Fruit fly (Drosophila melanogaster) whole organism, embryonic: Measurements from ENCODE around the gene CG17140.

Source experiments
- Atf-2 ChIP-seq: fragments of 200-800 bp; sonication (Bioruptor generic); optimal IDR thresholded peaks from 2 replicates; lab custom pipeline; 2016; ENCODE audit warnings: missing biosample characterization, missing genetic modification characterization
- C15 ChIP-seq: fragments of 200-800 bp; sonication (Bioruptor generic); IDR thresholded peaks from 3 replicates; pipeline ENCODE4 v1.3.6; 2022; ENCODE audit warnings: missing biosample characterization, missing genetic modification characterization
- CG11695 ChIP-seq: fragments of 200-800 bp; sonication (Bioruptor generic); IDR thresholded peaks from 3 replicates; pipeline ENCODE4 v1.3.6; 2022; ENCODE audit warnings: missing biosample characterization, missing genetic modification characterization
- CG12769 ChIP-seq: fragments of 200-800 bp; sonication (Bioruptor generic); optimal IDR thresholded peaks from 2 replicates; lab custom pipeline; 2019; ENCODE audit warnings: missing biosample characterization, mild to moderate bottlenecking, missing genetic modification characterization, moderate library complexity
- CG13624 ChIP-seq: fragments of 200-800 bp; sonication (Bioruptor generic); optimal IDR thresholded peaks from 2 replicates; lab custom pipeline; 2016; ENCODE audit warnings: missing biosample characterization, missing genetic modification characterization
- CG1792 ChIP-seq: fragments of 200-800 bp; sonication (Bioruptor generic); optimal IDR thresholded peaks from 2 replicates; lab custom pipeline; 2016; ENCODE audit warnings: missing biosample characterization, missing genetic modification characterization
- CG2199 ChIP-seq: fragments of 200-800 bp; sonication (Bioruptor generic); IDR thresholded peaks from 3 replicates; pipeline ENCODE4 v1.3.6; 2022; ENCODE audit warnings: missing biosample characterization, missing genetic modification characterization
- CG2202 ChIP-seq: fragments of 200-800 bp; sonication (Bioruptor generic); optimal IDR thresholded peaks from 2 replicates; lab custom pipeline; 2018; ENCODE audit warnings: missing biosample characterization, mild to moderate bottlenecking, missing genetic modification characterization
- CG33213 ChIP-seq: fragments of 200-800 bp; sonication (Bioruptor generic); optimal IDR thresholded peaks from 3 replicates; lab custom pipeline; 2016; ENCODE audit warnings: missing biosample characterization, missing genetic modification characterization
- CG34422 ChIP-seq: fragments of 200-800 bp; sonication (Bioruptor generic); IDR thresholded peaks from 3 replicates; pipeline ENCODE4 v1.3.6; 2022; ENCODE audit warnings: missing biosample characterization, missing genetic modification characterization
- CG3847 ChIP-seq: fragments of 200-800 bp; sonication (Bioruptor generic); IDR thresholded peaks from 2 replicates; pipeline ENCODE4 v1.3.6; 2022; ENCODE audit warnings: missing biosample characterization, missing genetic modification characterization
- CG4617 ChIP-seq: fragments of 200-800 bp; sonication (Bioruptor generic); optimal IDR thresholded peaks from 3 replicates; lab custom pipeline; 2016; ENCODE audit warnings: missing biosample characterization, missing genetic modification characterization, borderline replicate concordance
- CG5953 ChIP-seq: fragments of 200-800 bp; sonication (Bioruptor generic); IDR thresholded peaks from 2 replicates; pipeline ENCODE4 v1.3.6; 2022; ENCODE audit warnings: missing biosample characterization, missing genetic modification characterization
- CG8359 ChIP-seq: fragments of 200-800 bp; sonication (Bioruptor generic); optimal IDR thresholded peaks from 2 replicates; lab custom pipeline; 2017; ENCODE audit warnings: missing biosample characterization, mild to moderate bottlenecking, missing genetic modification characterization, borderline replicate concordance
- CG8478 ChIP-seq: fragments of >200 bp; optimal IDR thresholded peaks from 2 replicates; lab custom pipeline; 2018
- CG9215 ChIP-seq: fragments of 200-800 bp; sonication (Bioruptor generic); IDR thresholded peaks from 2 replicates; pipeline ENCODE4 v1.3.6; 2022; ENCODE audit warnings: missing biosample characterization, missing genetic modification characterization
- CG9797 ChIP-seq: fragments of 200-800 bp; sonication (Bioruptor generic); optimal IDR thresholded peaks from 3 replicates; lab custom pipeline; 2018; ENCODE audit warnings: missing biosample characterization, mild to moderate bottlenecking, missing genetic modification characterization
- Chrac-16 ChIP-seq: fragments of 200-800 bp; sonication (Bioruptor generic); optimal IDR thresholded peaks from 3 replicates; lab custom pipeline; 2016; ENCODE audit warnings: missing biosample characterization, missing genetic modification characterization
- D19B ChIP-seq: fragments of 200-800 bp; sonication (Bioruptor generic); optimal IDR thresholded peaks from 2 replicates; lab custom pipeline; 2017; ENCODE audit warnings: missing biosample characterization, mild to moderate bottlenecking, missing genetic modification characterization
- Dad ChIP-seq: fragments of 200-800 bp; sonication (Bioruptor generic); optimal IDR thresholded peaks from 3 replicates; lab custom pipeline; 2016; ENCODE audit warnings: missing biosample characterization, missing genetic modification characterization
- Dbx ChIP-seq: fragments of 200-800 bp; sonication (Bioruptor generic); IDR thresholded peaks from 3 replicates; pipeline ENCODE4 v1.3.6; 2022; ENCODE audit warnings: missing biosample characterization, missing genetic modification characterization
- ERR ChIP-seq: fragments of 200-800 bp; sonication (Bioruptor generic); optimal IDR thresholded peaks from 2 replicates; lab custom pipeline; 2016; ENCODE audit warnings: missing biosample characterization, missing genetic modification characterization
- Hr3 ChIP-seq: fragments of 200-800 bp; sonication (Bioruptor generic); optimal IDR thresholded peaks from 3 replicates; lab custom pipeline; 2016; ENCODE audit warnings: missing biosample characterization, missing genetic modification characterization
- NC2α ChIP-seq: fragments of 200-800 bp; sonication (Bioruptor generic); optimal IDR thresholded peaks from 2 replicates; lab custom pipeline; 2016; ENCODE audit warnings: missing biosample characterization, missing genetic modification characterization
- Nf-YA ChIP-seq: fragments of 200-800 bp; sonication (Bioruptor generic); IDR thresholded peaks from 2 replicates; pipeline ENCODE4 v1.3.6; 2022; ENCODE audit warnings: missing biosample characterization, missing genetic modification characterization
- NfI ChIP-seq: fragments of 200-800 bp; sonication (Bioruptor generic); optimal IDR thresholded peaks from 3 replicates; lab custom pipeline; 2018; ENCODE audit warnings: missing biosample characterization, mild to moderate bottlenecking, missing genetic modification characterization, moderate library complexity
- Sry-δ ChIP-seq: fragments of 200-800 bp; sonication (Bioruptor generic); optimal IDR thresholded peaks from 2 replicates; lab custom pipeline; 2016; ENCODE audit warnings: missing biosample characterization, missing genetic modification characterization
- TFAM ChIP-seq: fragments of 200-800 bp; sonication (Bioruptor generic); optimal IDR thresholded peaks from 2 replicates; lab custom pipeline; 2017; ENCODE audit warnings: missing biosample characterization, missing genetic modification characterization, inconsistent platforms
- Xrp1 ChIP-seq: fragments of 200-800 bp; sonication (Bioruptor generic); IDR thresholded peaks from 2 replicates; pipeline ENCODE4 v1.3.6; 2022; ENCODE audit warnings: missing biosample characterization, missing genetic modification characterization
- ab ChIP-seq: fragments of 200-800 bp; sonication (Bioruptor generic); optimal IDR thresholded peaks from 2 replicates; lab custom pipeline; 2016; ENCODE audit warnings: missing biosample characterization, missing genetic modification characterization
- ara ChIP-seq: fragments of 200-800 bp; sonication (Bioruptor generic); IDR thresholded peaks from 2 replicates; pipeline ENCODE4 v1.3.6; 2022; ENCODE audit warnings: missing biosample characterization, missing genetic modification characterization
- bab2 ChIP-seq: fragments of 200-800 bp; sonication (Bioruptor generic); optimal IDR thresholded peaks from 2 replicates; lab custom pipeline; 2016; ENCODE audit warnings: missing biosample characterization, missing genetic modification characterization
- bcd ChIP-seq: fragments of 200-800 bp; sonication (Bioruptor generic); optimal IDR thresholded peaks from 2 replicates; lab custom pipeline; 2017; ENCODE audit warnings: missing biosample characterization, mild to moderate bottlenecking, missing genetic modification characterization
- fd102C ChIP-seq: fragments of 200-800 bp; sonication (Bioruptor generic); optimal IDR thresholded peaks from 2 replicates; lab custom pipeline; 2018; ENCODE audit warnings: missing biosample characterization, mild to moderate bottlenecking, missing genetic modification characterization, moderate library complexity
- fd3F ChIP-seq: fragments of 200-800 bp; sonication (Bioruptor generic); optimal IDR thresholded peaks from 2 replicates; lab custom pipeline; 2018; ENCODE audit warnings: missing biosample characterization, mild to moderate bottlenecking, missing genetic modification characterization, moderate library complexity
- gce ChIP-seq: fragments of 200-800 bp; sonication (Bioruptor generic); IDR thresholded peaks from 3 replicates; pipeline ENCODE4 v1.3.6; 2022; ENCODE audit warnings: missing biosample characterization, missing genetic modification characterization
- hb ChIP-seq: fragments of 200-800 bp; sonication (Bioruptor generic); IDR thresholded peaks from 3 replicates; pipeline ENCODE4 v1.3.6; 2022; ENCODE audit warnings: missing biosample characterization, missing genetic modification characterization; ENCODE audit not compliant: partially characterized antibody
- hkb ChIP-seq, 2 experiments: fragments of 200-800 bp in 1 of 2; fragments of >200 bp in 1 of 2; sonication (Bioruptor generic) in 1 of 2; IDR thresholded peaks in 1 of 2; optimal IDR thresholded peaks in 1 of 2; 2 replicates each; pipeline versions ENCODE4 v1.3.6 to Lab custom; 2017 to 2022; ENCODE audit warnings: missing biosample characterization in 1 of 2, missing genetic modification characterization in 1 of 2
- ind ChIP-seq: fragments of 200-800 bp; sonication (Bioruptor generic); optimal IDR thresholded peaks from 3 replicates; lab custom pipeline; 2016; ENCODE audit warnings: missing biosample characterization, missing genetic modification characterization
- jing ChIP-seq: fragments of 200-800 bp; sonication (Bioruptor generic); optimal IDR thresholded peaks from 2 replicates; lab custom pipeline; 2018; ENCODE audit warnings: missing biosample characterization, mild to moderate bottlenecking, missing genetic modification characterization
- kah ChIP-seq: fragments of 200-800 bp; sonication (Bioruptor generic); optimal IDR thresholded peaks from 2 replicates; lab custom pipeline; 2018; ENCODE audit warnings: missing biosample characterization, mild to moderate bottlenecking, missing genetic modification characterization
- klu ChIP-seq: fragments of 200-800 bp; sonication (Bioruptor generic); IDR thresholded peaks from 2 replicates; pipeline ENCODE4 v1.3.6; 2022; ENCODE audit warnings: missing biosample characterization, missing genetic modification characterization
- lbe ChIP-seq: fragments of 200-800 bp; sonication (Bioruptor generic); optimal IDR thresholded peaks from 2 replicates; lab custom pipeline; 2016; ENCODE audit warnings: missing biosample characterization, mild to moderate bottlenecking, missing genetic modification characterization
- lola ChIP-seq, 3 experiments: fragments of >200 bp in 2 of 3; fragments of 200-800 bp in 1 of 3; sonication (Bioruptor generic) in 1 of 3; optimal IDR thresholded peaks; 2 replicates each; lab custom pipeline; 2017 to 2019; ENCODE audit warnings: missing biosample characterization in 3 of 3, missing genetic modification characterization in 3 of 3, mild to moderate bottlenecking in 1 of 3, moderate library complexity in 1 of 3
- nau ChIP-seq: fragments of 200-800 bp; sonication (Bioruptor generic); optimal IDR thresholded peaks from 3 replicates; lab custom pipeline; 2017; ENCODE audit warnings: missing biosample characterization, mild to moderate bottlenecking, missing genetic modification characterization, missing genetic modification reagents
- nerfin-1 ChIP-seq: fragments of 200-800 bp; sonication (Bioruptor generic); optimal IDR thresholded peaks from 3 replicates; lab custom pipeline; 2019; ENCODE audit warnings: missing biosample characterization, mild to moderate bottlenecking, missing genetic modification characterization, moderate library complexity
- pnt ChIP-seq: fragments of 200-800 bp; sonication (Bioruptor generic); optimal IDR thresholded peaks from 3 replicates; lab custom pipeline; 2016; ENCODE audit warnings: missing biosample characterization, missing genetic modification characterization
- slbo ChIP-seq: fragments of 200-800 bp; sonication (Bioruptor generic); IDR thresholded peaks from 2 replicates; pipeline ENCODE4 v1.3.6; 2022; ENCODE audit warnings: missing biosample characterization, missing genetic modification characterization
- ssp ChIP-seq: fragments of 200-800 bp; sonication (Bioruptor generic); IDR thresholded peaks from 2 replicates; pipeline ENCODE4 v1.3.6; 2022; ENCODE audit warnings: missing biosample characterization, missing genetic modification characterization
- tx ChIP-seq: fragments of 200-800 bp; sonication (Bioruptor generic); optimal IDR thresholded peaks from 2 replicates; lab custom pipeline; 2016; ENCODE audit warnings: missing biosample characterization, missing genetic modification characterization
- vfl ChIP-seq: fragments of 200-800 bp; sonication (Bioruptor generic); optimal IDR thresholded peaks from 2 replicates; lab custom pipeline; 2016; ENCODE audit warnings: missing biosample characterization, missing genetic modification characterization
- wor ChIP-seq: fragments of 200-800 bp; sonication (Bioruptor generic); IDR thresholded peaks from 2 replicates; pipeline ENCODE4 v1.3.6; 2022; ENCODE audit warnings: missing biosample characterization, missing genetic modification characterization
- zfh1 ChIP-seq: fragments of 200-800 bp; sonication (Bioruptor generic); IDR thresholded peaks from 3 replicates; pipeline ENCODE4 v1.3.6; 2022; ENCODE audit warnings: missing biosample characterization, missing genetic modification characterization

The CG17140 gene

DNA sequence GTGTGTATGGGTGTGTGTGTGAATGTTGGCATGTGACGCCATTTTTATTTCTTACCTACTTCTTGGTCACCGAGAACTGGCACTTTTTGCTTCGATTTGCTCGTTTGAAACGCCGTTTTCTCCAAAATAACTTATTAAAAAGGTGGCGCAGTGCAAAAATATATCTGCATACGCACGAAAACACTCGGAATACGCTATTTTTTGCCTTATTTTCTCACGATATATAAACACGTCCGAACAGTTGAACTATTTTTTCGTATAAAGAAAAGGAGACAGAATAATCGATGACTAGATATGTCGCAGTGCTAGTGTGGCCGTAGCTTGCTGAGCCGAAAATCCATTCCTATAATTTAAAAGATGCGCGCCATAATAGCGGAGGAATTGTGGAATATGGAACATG, 3.1 kb downstream of the CG17140 start, which contains the start of gene CG6700 (continued):
- TF ChIP-seq nau (no peak), ara (GFP tag; lab: Robert Waterston, UW) (no peak), Nf-YA (GFP tag; lab: Robert Waterston, UW) (no peak), bab2 (GFP tag; lab: Kevin White, UChicago) (no peak), CG34422 (GFP tag; lab: Robert Waterston, UW) (peak; percentile 50; the same call in 1 of the 3 replicates), jing (GFP tag; lab: Kevin White, UChicago) (no peak), ind (GFP tag; lab: Kevin White, UChicago) (no peak), NC2α (GFP tag; lab: Kevin White, UChicago) (no peak), fd3F (GFP tag; lab: Kevin White, UChicago) (no peak), C15 (no peak), ab (no peak), nerfin-1 (peak; percentile 98), Dad (GFP tag; lab: Kevin White, UChicago) (no peak), CG12769 (tag; lab: Kevin White, UChicago) (no peak), CG3847 (GFP tag; lab: Robert Waterston, UW) (no peak), lola (GFP tag; optimal IDR thresholded peaks at IDR 0.05; lab: Kevin White, UChicago) (no peak), fd102C (GFP tag; lab: Kevin White, UChicago) (no peak), kah (GFP tag; lab: Kevin White, UChicago) (no peak), zfh1 (GFP tag; lab: Robert Waterston, UW) (no peak), Sry-δ (peak; percentile 33), lbe (no peak), klu (GFP tag; lab: Robert Waterston, UW) (no peak), Atf-2 (GFP tag; lab: Kevin White, UChicago) (no peak), CG4617 (peak; percentile 69), wor (no peak), TFAM (no peak), Dbx (GFP tag; lab: Robert Waterston, UW) (no peak), CG2202 (tag; lab: Kevin White, UChicago) (no peak), NfI (GFP tag; lab: Kevin White, UChicago) (no peak), hkb (optimal IDR thresholded peaks at IDR 0.05; lab: Kevin White, UChicago) (no peak), hkb (GFP tag; IDR thresholded peaks at IDR 0.05; lab: Robert Waterston, UW) (0 out of 2 replicates have a peak, but pooled peaks have one; percentile 17), Chrac-16 (GFP tag; lab: Kevin White, UChicago) (no peak), CG9215 (GFP tag; lab: Robert Waterston, UW) (no peak), Xrp1 (GFP tag; lab: Robert Waterston, UW) (no peak), slbo (GFP tag; lab: Robert Waterston, UW) (no peak), tx (GFP tag; lab: Kevin White, UChicago) (no peak), CG2199 (GFP tag; lab: Robert Waterston, UW) (no peak), ERR (no peak), CG11695 (GFP tag; lab: Robert Waterston, UW) (peak; percentile 42; the same call in 2 of the 3 replicates), CG33213 (GFP tag; lab: Kevin White, UChicago) (no peak), CG1792 (GFP tag; lab: Kevin White, UChicago) (no peak), CG9797 (GFP tag; lab: Kevin White, UChicago) (peak; percentile 75), D19B (GFP tag; lab: Kevin White, UChicago) (no peak), pnt (GFP tag; lab: Kevin White, UChicago) (no peak), CG8359 (GFP tag; lab: Kevin White, UChicago) (no peak), hb (GFP tag; lab: Robert Waterston, UW) (no peak), bcd (no peak), vfl (GFP tag; lab: Kevin White, UChicago) (no peak), CG5953 (no peak), CG8478 (no peak), ssp (GFP tag; lab: Robert Waterston, UW) (no peak), gce (GFP tag; lab: Robert Waterston, UW) (no peak), Hr3 (no peak), CG13624 (GFP tag; lab: Kevin White, UChicago) (peak; percentile 28)
